Worm (Caenorhabditis elegans): ENCODE data around the gene let-754.

DNA sequence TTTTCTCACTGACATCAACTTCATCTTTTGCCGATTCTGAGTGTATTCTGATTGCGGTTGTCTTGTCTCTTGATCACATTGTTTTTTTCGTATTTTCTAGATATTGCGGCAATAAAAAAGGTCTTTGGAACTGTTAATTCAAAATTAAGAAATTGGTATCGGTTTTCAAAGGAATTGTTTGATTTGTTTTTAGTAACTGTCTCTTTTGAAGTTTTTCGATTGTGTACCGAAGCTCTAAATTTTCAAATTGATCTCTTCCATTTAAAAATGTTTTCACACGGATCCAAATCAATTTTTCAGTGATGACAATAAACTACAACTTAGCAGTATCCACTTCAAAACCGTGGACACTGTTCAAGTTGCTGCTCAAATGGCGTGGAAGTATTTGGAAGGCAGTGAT, 52.4 kb downstream of the let-754 start, which contains the start of gene best-24:
- TF ChIP-seq lin-54 (GFP tag; optimal IDR thresholded peaks at IDR 0.05) (no peak), Y79H2A.3 (GFP tag; conservative IDR thresholded peaks at IDR 0.05) (no peak), F23B12.7 (tag; optimal IDR thresholded peaks at IDR 0.05; ENCODE audit: insufficient read depth) (no peak), ekl-4 (GFP tag; IDR thresholded peaks at IDR 0.05) (no peak), ztf-18 (tag; optimal IDR thresholded peaks at IDR 0.05) (no peak), egl-44 (GFP tag; IDR thresholded peaks at IDR 0.05) (no peak), unc-130 (GFP tag; optimal IDR thresholded peaks at IDR 0.05) (no peak), him-1 (tag; optimal IDR thresholded peaks at IDR 0.05) (no peak), ceh-40 (GFP tag; IDR thresholded peaks at IDR 0.05) (no peak), lsl-1 (GFP tag; optimal IDR thresholded peaks at IDR 0.05) (no peak), C17E4.6 (GFP tag; IDR thresholded peaks at IDR 0.05) (no peak), rec-8 (tag; optimal IDR thresholded peaks at IDR 0.05) (no peak), F22D6.2 (tag; optimal IDR thresholded peaks at IDR 0.05) (no peak), hsf-1 (GFP tag; IDR thresholded peaks at IDR 0.05) (no peak)

All from whole organism, young adult.